Worm (Caenorhabditis elegans) whole organism, midembryonic: ENCODE results near the gene smg-3.

Experiments
- T22C8.4 ChIP-seq: fragments of 200-800 bp; sonication (Bioruptor generic); IDR thresholded peaks from 2 replicates; pipeline ENCODE4 v1.3.6; 2022; ENCODE audit warnings: missing genetic modification characterization, missing compliant biosample characterization
- cog-1 ChIP-seq: sonication (generic microtip); optimal IDR thresholded peaks from 2 replicates; lab custom pipeline; 2016; ENCODE audit warnings: missing genetic modification characterization, missing compliant biosample characterization
- flt-1 ChIP-seq: fragments of 200-800 bp; sonication (Bioruptor generic); IDR thresholded peaks from 2 replicates; pipeline ENCODE4 v1.3.6; 2022; ENCODE audit warnings: missing genetic modification characterization, missing compliant biosample characterization
- klf-2 ChIP-seq: fragments of 200-800 bp; sonication (Bioruptor generic); conservative IDR thresholded peaks from 2 replicates; pipeline ENCODE4 v1.3.6; 2022; ENCODE audit warnings: missing genetic modification reagents, missing genetic modification characterization, missing compliant biosample characterization
- med-1 ChIP-seq: sonication (generic microtip); optimal IDR thresholded peaks from 2 replicates; lab custom pipeline; 2017; ENCODE audit warnings: missing genetic modification characterization, mild to moderate bottlenecking, missing compliant biosample characterization, antibody characterized with exemption, missing genetic modification reagents; ENCODE audit not compliant: insufficient read depth
- ref-1 ChIP-seq: fragments of 200-800 bp; sonication (Bioruptor generic); conservative IDR thresholded peaks from 2 replicates; pipeline ENCODE4 v1.3.6; 2022; ENCODE audit warnings: missing genetic modification reagents, missing genetic modification characterization, missing compliant biosample characterization
- tab-1 ChIP-seq: fragments of 200-800 bp; sonication (Bioruptor generic); IDR thresholded peaks from 2 replicates; pipeline ENCODE4 v1.3.6; 2022; ENCODE audit warnings: missing genetic modification characterization, missing compliant biosample characterization
- ztf-23 ChIP-seq: fragments of 200-800 bp; sonication (Bioruptor generic); IDR thresholded peaks from 2 replicates; pipeline ENCODE4 v1.3.6; 2022; ENCODE audit warnings: missing genetic modification reagents, missing genetic modification characterization, missing compliant biosample characterization
- ztf-29 ChIP-seq: fragments of 200-800 bp; sonication (Bioruptor generic); IDR thresholded peaks from 2 replicates; pipeline ENCODE4 v1.3.6; 2022; ENCODE audit warnings: missing genetic modification reagents, missing genetic modification characterization, missing compliant biosample characterization

The smg-3 gene

ce11 chrIV:6377335-6378069 lies 4.6 kb upstream of the smg-3 start:
- TF ChIP-seq T22C8.4 (GFP tag; lab: Robert Waterston, UW) (no peak), ztf-29 (GFP tag; lab: Robert Waterston, UW) (no peak), ztf-23 (GFP tag; lab: Robert Waterston, UW) (no peak), med-1 (GFP tag; lab: Kevin White, UChicago) (no peak), klf-2 (GFP tag; lab: Robert Waterston, UW) (no peak)

- TF ChIP-seq tab-1 (GFP tag; lab: Robert Waterston, UW) (no peak), flt-1 (no peak), T22C8.4 (GFP tag; lab: Robert Waterston, UW) (no peak), cog-1 (tag; lab: Kevin White, UChicago) (no peak), klf-2 (GFP tag; lab: Robert Waterston, UW) (no peak), ztf-23 (GFP tag; lab: Robert Waterston, UW) (no peak), med-1 (GFP tag; lab: Kevin White, UChicago) (no peak), ref-1 (GFP tag; lab: Robert Waterston, UW) (no peak), ztf-29 (GFP tag; lab: Robert Waterston, UW) (no peak)
Observed at ce11 chrIV:6376473-6377115, 3.7 kb upstream of the smg-3 start, which contains the start of the genes hrpf-2 and bli-6. hrpf-2 (minus strand) TSS chrIV:6376523. bli-6 (plus strand) TSS chrIV:6377065.

ce11 chrIV:6373721-6374120 lies 828 bp upstream of the smg-3 start:
- no peak for TF ChIP-seq ztf-29 (GFP tag; lab: Robert Waterston, UW)
- no peak for TF ChIP-seq ztf-23 (GFP tag; lab: Robert Waterston, UW)
- no peak for TF ChIP-seq klf-2 (GFP tag; lab: Robert Waterston, UW)
- no peak for TF ChIP-seq med-1 (GFP tag; lab: Kevin White, UChicago)
- no peak for TF ChIP-seq tab-1 (GFP tag; lab: Robert Waterston, UW)

ce11 chrIV:6372267-6372666 lies 626 bp downstream of the smg-3 start:
- no peak for TF ChIP-seq ztf-29 (GFP tag; lab: Robert Waterston, UW)
- no peak for TF ChIP-seq cog-1 (tag; lab: Kevin White, UChicago)
- TF ChIP-seq klf-2 (GFP tag; lab: Robert Waterston, UW), result no peak
- TF ChIP-seq tab-1 (GFP tag; lab: Robert Waterston, UW), result no peak
- TF ChIP-seq flt-1, result no peak
- TF ChIP-seq ztf-23 (GFP tag; lab: Robert Waterston, UW), result no peak
- no peak for TF ChIP-seq T22C8.4 (GFP tag; lab: Robert Waterston, UW)
- no peak for TF ChIP-seq ref-1 (GFP tag; lab: Robert Waterston, UW)
- TF ChIP-seq med-1 (GFP tag; lab: Kevin White, UChicago), result no peak

DNA sequence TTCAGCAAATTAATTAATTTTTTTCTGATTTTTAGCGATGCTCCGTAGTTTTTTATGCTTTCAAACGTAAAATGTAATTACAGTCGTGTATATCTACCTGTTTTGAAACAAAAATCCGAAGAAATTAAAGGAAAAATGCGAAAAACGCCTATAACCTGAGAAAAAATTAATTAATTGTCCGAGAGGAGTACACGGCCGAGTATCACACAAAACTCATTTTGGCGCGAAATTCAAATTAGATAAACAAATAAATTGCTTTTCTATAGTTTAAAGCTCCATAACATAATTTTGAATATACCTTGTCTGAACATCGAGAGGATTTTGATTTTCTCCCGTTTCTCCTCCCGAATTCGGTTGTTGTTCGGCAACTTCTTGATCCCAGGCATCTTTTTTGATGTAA lies 3.4 kb downstream of the smg-3 start:
- TF ChIP-seq flt-1, result no peak
- TF ChIP-seq T22C8.4 (GFP tag; lab: Robert Waterston, UW), result no peak
- TF ChIP-seq ztf-23 (GFP tag; lab: Robert Waterston, UW), result no peak
- TF ChIP-seq tab-1 (GFP tag; lab: Robert Waterston, UW), result no peak
- no peak for TF ChIP-seq klf-2 (GFP tag; lab: Robert Waterston, UW)
- TF ChIP-seq ztf-29 (GFP tag; lab: Robert Waterston, UW), result no peak
- no peak for TF ChIP-seq ref-1 (GFP tag; lab: Robert Waterston, UW)
- no peak for TF ChIP-seq med-1 (GFP tag; lab: Kevin White, UChicago)
- no peak for TF ChIP-seq cog-1 (tag; lab: Kevin White, UChicago)

DNA sequence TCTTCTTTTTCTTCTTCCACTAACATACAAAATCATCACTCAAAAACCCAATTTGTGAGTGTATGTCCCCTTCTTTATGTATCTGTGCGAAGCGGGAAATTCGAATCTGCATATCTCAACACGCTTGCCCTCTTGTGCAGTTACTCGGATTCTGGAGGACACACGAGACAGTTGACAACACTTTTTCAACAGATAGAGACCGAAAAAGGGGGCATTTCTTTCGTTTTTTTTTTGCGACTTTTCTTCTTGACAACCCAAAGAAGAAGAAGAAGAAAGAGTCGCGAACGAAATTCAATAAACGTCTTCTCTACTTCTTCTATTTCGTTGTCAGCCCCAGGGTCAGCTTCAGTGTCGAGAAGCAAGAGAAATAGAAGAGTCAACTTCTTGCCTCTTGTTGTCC lies 6.9 kb downstream of the smg-3 start:
- TF ChIP-seq cog-1 (tag; lab: Kevin White, UChicago) (no peak), T22C8.4 (GFP tag; lab: Robert Waterston, UW) (no peak), med-1 (GFP tag; lab: Kevin White, UChicago) (no peak), ref-1 (GFP tag; lab: Robert Waterston, UW) (no peak), ztf-23 (GFP tag; lab: Robert Waterston, UW) (no peak), tab-1 (GFP tag; lab: Robert Waterston, UW) (no peak), ztf-29 (GFP tag; lab: Robert Waterston, UW) (no peak), flt-1 (no peak), klf-2 (GFP tag; lab: Robert Waterston, UW) (no peak)

ce11 chrIV:6365045-6365444 lies 7.8 kb downstream of the smg-3 start, which contains the start of gene Y73B6BL.270:
Y73B6BL.270 (plus strand) TSS chrIV:6365345.
- TF ChIP-seq tab-1 (GFP tag; lab: Robert Waterston, UW) (no peak), cog-1 (tag; lab: Kevin White, UChicago) (no peak), T22C8.4 (GFP tag; lab: Robert Waterston, UW) (no peak)

DNA sequence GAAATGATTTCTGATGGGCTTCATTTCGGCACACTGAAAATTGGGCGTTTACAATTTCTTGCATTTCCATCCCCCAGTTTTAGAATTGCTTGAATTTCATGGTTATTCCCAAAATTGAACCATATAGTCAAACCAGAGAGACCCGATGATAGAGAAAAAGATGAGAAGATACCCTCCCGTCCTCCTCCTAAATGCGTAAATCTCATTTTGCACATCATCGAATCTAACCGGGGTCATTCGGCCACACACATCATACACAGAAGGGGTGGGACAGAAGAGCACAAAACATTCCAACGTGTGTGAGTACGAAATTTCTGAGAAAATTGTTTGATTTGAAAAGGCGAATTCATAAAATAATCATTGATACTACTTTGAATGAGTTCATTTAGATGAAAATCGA lies 9.3 kb downstream of the smg-3 start:
- TF ChIP-seq flt-1, result 0 out of 2 replicates have a peak, but pooled peaks have one; percentile 20
- TF ChIP-seq tab-1 (GFP tag; lab: Robert Waterston, UW), result no peak
- TF ChIP-seq ref-1 (GFP tag; lab: Robert Waterston, UW), result no peak
- TF ChIP-seq cog-1 (tag; lab: Kevin White, UChicago), result no peak
- TF ChIP-seq T22C8.4 (GFP tag; lab: Robert Waterston, UW), result no peak
- no peak for TF ChIP-seq klf-2 (GFP tag; lab: Robert Waterston, UW)
- no peak for TF ChIP-seq ztf-23 (GFP tag; lab: Robert Waterston, UW)

- TF ChIP-seq med-1 (GFP tag; lab: Kevin White, UChicago), result no peak
Observed at ce11 chrIV:6361668-6362067, 11.2 kb downstream of the smg-3 start, which contains the start of gene Y73B6BL.47. Y73B6BL.47 (plus strand) TSS chrIV:6361968.
